Worm (Caenorhabditis elegans): Measurements from ENCODE around the gene dct-5.

Gene dct-5

DNA sequence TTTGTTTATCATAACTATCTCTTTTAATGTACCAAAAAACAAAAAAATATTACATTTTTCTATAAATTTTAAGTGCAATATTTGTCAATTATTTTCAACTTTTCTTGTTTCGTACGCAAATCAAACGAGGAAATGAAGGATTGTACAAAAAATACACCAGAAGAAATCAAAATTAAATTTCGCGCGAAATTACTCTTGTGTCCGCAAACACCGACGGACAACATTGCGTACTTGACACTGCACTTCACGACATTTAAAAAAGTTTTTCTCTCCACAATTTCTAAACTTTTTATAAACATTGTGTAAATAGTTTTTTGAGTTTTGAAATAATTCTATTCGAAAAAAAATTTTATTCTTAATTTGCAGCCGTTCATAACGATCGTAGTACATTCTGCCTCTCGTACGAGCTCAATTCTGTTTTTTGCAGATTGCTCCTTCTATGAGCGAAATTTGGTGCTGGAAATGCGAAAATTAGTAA is 37.3 kb upstream of the dct-5 start, which contains the start of gene mrps-16:
Gene mrps-16 (plus strand): TSS at position 428 of the 478 bp plus-strand sequence.
- TF ChIP-seq egl-13 (tag; optimal IDR thresholded peaks at IDR 0.05) (no peak), ama-1 (optimal IDR thresholded peaks at IDR 0.05) (peak; percentile 15), mef-2 (tag; optimal IDR thresholded peaks at IDR 0.05) (no peak), F16B12.6 (tag; optimal IDR thresholded peaks at IDR 0.05) (peak; percentile 98), aha-1 (tag; optimal IDR thresholded peaks at IDR 0.05) (no peak), blmp-1 (tag; optimal IDR thresholded peaks at IDR 0.05) (peak; percentile 59), nhr-28 (tag; optimal IDR thresholded peaks at IDR 0.05) (no peak), Y116A8C.19 (tag; optimal IDR thresholded peaks at IDR 0.05; ENCODE audit: borderline replicate concordance) (no peak), mdl-1 (tag; optimal IDR thresholded peaks at IDR 0.05) (peak in 1 of 2 experiments; percentile 28), ceh-63 (GFP tag; optimal IDR thresholded peaks at IDR 0.05) (no peak), fkh-4 (tag; optimal IDR thresholded peaks at IDR 0.05; ENCODE audit: borderline replicate concordance) (no peak), C16A3.4 (tag; optimal IDR thresholded peaks at IDR 0.05) (peak; percentile 80), ceh-88 (GFP tag; IDR thresholded peaks at IDR 0.05) (no peak), rnt-1 (tag; optimal IDR thresholded peaks at IDR 0.05) (peak; percentile 79), elt-2 (tag; optimal IDR thresholded peaks at IDR 0.05) (peak; percentile 61), alr-1 (tag; optimal IDR thresholded peaks at IDR 0.05; ENCODE audit: borderline replicate concordance) (no peak), tbx-2 (tag; optimal IDR thresholded peaks at IDR 0.05) (peak; percentile 79), lin-13 (GFP tag; optimal IDR thresholded peaks at IDR 0.05) (peak; percentile 32), ets-5 (GFP tag; IDR thresholded peaks at IDR 0.05) (no peak), fkh-8 (tag; optimal IDR thresholded peaks at IDR 0.05) (peak; percentile 36), snu-23 (GFP tag; optimal IDR thresholded peaks at IDR 0.05) (peak; percentile 80), pqm-1 (tag; optimal IDR thresholded peaks at IDR 0.05) (no peak), nhr-11 (tag; optimal IDR thresholded peaks at IDR 0.05) (no peak), ceh-8 (GFP tag; optimal IDR thresholded peaks at IDR 0.05) (peak; percentile 6), unc-86 (tag; optimal IDR thresholded peaks at IDR 0.05) (peak; percentile 58), efl-3 (GFP tag; optimal IDR thresholded peaks at IDR 0.05) (no peak), hlh-4 (tag; optimal IDR thresholded peaks at IDR 0.05) (no peak), irx-1 (tag; optimal IDR thresholded peaks at IDR 0.05) (peak; percentile 38), C34B4.2 (tag; optimal IDR thresholded peaks at IDR 0.05) (no peak), ztf-11 (tag; optimal IDR thresholded peaks at IDR 0.05) (no peak), hlh-17 (GFP tag; optimal IDR thresholded peaks at IDR 0.05; ENCODE audit: borderline replicate concordance) (no peak), nhr-85 (tag) (peak; percentile 87), efl-1 (optimal IDR thresholded peaks at IDR 0.05) (peak; percentile 94 to 98), efl-1 (GFP tag; optimal IDR thresholded peaks at IDR 0.05 in 1 of 2) (peak; percentile 99 to 100), grh-1 (GFP tag; IDR thresholded peaks at IDR 0.05) (peak; percentile 54), skn-1 (tag; optimal IDR thresholded peaks at IDR 0.05) (peak; percentile 52), isw-1 (GFP tag; IDR thresholded peaks at IDR 0.05) (peak; percentile 55), lsy-2 (tag; optimal IDR thresholded peaks at IDR 0.05) (peak; percentile 82 to 83), tlp-1 (tag; optimal IDR thresholded peaks at IDR 0.05) (no peak), fkh-10 (GFP tag; optimal IDR thresholded peaks at IDR 0.05) (no peak), mab-9 (GFP tag; IDR thresholded peaks at IDR 0.05) (peak; percentile 36; the same call in 1 of the 2 replicates), aly-2 (tag; optimal IDR thresholded peaks at IDR 0.05) (peak; percentile 24), dsc-1 (tag; optimal IDR thresholded peaks at IDR 0.05) (peak; percentile 59), ces-1 (GFP tag; optimal IDR thresholded peaks at IDR 0.05) (no peak), lin-35 (GFP tag; optimal IDR thresholded peaks at IDR 0.05) (peak; percentile 97 to 98), sptf-1 (tag; optimal IDR thresholded peaks at IDR 0.05) (no peak), nhr-76 (tag; optimal IDR thresholded peaks at IDR 0.05) (no peak), zip-4 (GFP tag; optimal IDR thresholded peaks at IDR 0.05) (peak; percentile 44), elt-3 (tag; optimal IDR thresholded peaks at IDR 0.05) (peak in 1 of 6 experiments; percentile 72), unc-30 (tag; optimal IDR thresholded peaks at IDR 0.05) (no peak), pag-3 (tag; optimal IDR thresholded peaks at IDR 0.05; ENCODE audit: borderline replicate concordance, insufficient read depth) (no peak), nhr-77 (tag; optimal IDR thresholded peaks at IDR 0.05) (peak; percentile 37), swsn-7 (tag; optimal IDR thresholded peaks at IDR 0.05) (peak; percentile 76)

Measured in whole organism, L1 larva.